Worm (Caenorhabditis elegans): Measurements from ENCODE around the gene vha-8.

The vha-8 gene

ce11 chrIV:6756374-6756773 is 34.5 kb upstream of the vha-8 start (continued):
- TF ChIP-seq mxl-3 (GFP tag; optimal IDR thresholded peaks at IDR 0.05) (peak; percentile 68), saeg-2 (GFP tag; IDR thresholded peaks at IDR 0.05) (0 out of 2 replicates have a peak, but pooled peaks have one; percentile 11), dmd-8 (GFP tag; IDR thresholded peaks at IDR 0.05) (no peak), Y5F2A.4 (GFP tag; optimal IDR thresholded peaks at IDR 0.05) (no peak), snpc-1.2 (GFP tag; IDR thresholded peaks at IDR 0.05) (peak; percentile 95), zfp-2 (tag; optimal IDR thresholded peaks at IDR 0.05) (peak; percentile 48), ZK546.5 (tag; optimal IDR thresholded peaks at IDR 0.05) (no peak), unc-62 (GFP tag; optimal IDR thresholded peaks at IDR 0.05 in 1 of 2) (peak in 1 of 2 experiments; percentile 86), unc-62 (tag; optimal IDR thresholded peaks at IDR 0.05) (no peak), tag-97 (GFP tag; IDR thresholded peaks at IDR 0.05) (no peak), nhr-41 (GFP tag; IDR thresholded peaks at IDR 0.05) (no peak), egl-43 (GFP tag; IDR thresholded peaks at IDR 0.05) (peak; percentile 84), duxl-1 (tag; optimal IDR thresholded peaks at IDR 0.05; ENCODE audit: poor library complexity) (peak; percentile 61), zag-1 (tag; optimal IDR thresholded peaks at IDR 0.05) (no peak), madf-9 (GFP tag; conservative IDR thresholded peaks at IDR 0.05) (peak; percentile 60; the same call in 1 of the 2 replicates), mxl-2 (GFP tag; conservative IDR thresholded peaks at IDR 0.05) (no peak), ctbp-1 (GFP tag; IDR thresholded peaks at IDR 0.05) (peak; percentile 80), ceh-32 (tag; optimal IDR thresholded peaks at IDR 0.05; ENCODE audit: poor library complexity) (no peak), dmd-6 (GFP tag; IDR thresholded peaks at IDR 0.05) (peak; percentile 61), Y48G9A.11 (GFP tag; IDR thresholded peaks at IDR 0.05) (peak; percentile 75), lin-38 (GFP tag; IDR thresholded peaks at IDR 0.05) (peak; percentile 87), spr-3 (GFP tag; optimal IDR thresholded peaks at IDR 0.05) (peak; percentile 34), fos-1 (tag; optimal IDR thresholded peaks at IDR 0.05) (no peak), F44E2.7 (GFP tag; IDR thresholded peaks at IDR 0.05) (0 out of 2 replicates have a peak, but pooled peaks have one; percentile 37), mdl-1 (tag; optimal IDR thresholded peaks at IDR 0.05) (peak; percentile 55 to 62), arid-1 (GFP tag; conservative IDR thresholded peaks at IDR 0.05) (peak; percentile 64; the same call in 1 of the 2 replicates), Y105C5A.15 (GFP tag; IDR thresholded peaks at IDR 0.05) (0 out of 2 replicates have a peak, but pooled peaks have one; percentile 60), unc-130 (GFP tag; optimal IDR thresholded peaks at IDR 0.05) (peak; percentile 94), attf-4 (tag; optimal IDR thresholded peaks at IDR 0.05) (peak; percentile 3), zip-11 (GFP tag; IDR thresholded peaks at IDR 0.05) (no peak), tra-1 (GFP tag; IDR thresholded peaks at IDR 0.05) (peak; percentile 76), set-16 (GFP tag; IDR thresholded peaks at IDR 0.05) (peak; percentile 71), lin-29 (GFP tag; IDR thresholded peaks at IDR 0.05) (no peak), lin-1 (GFP tag; IDR thresholded peaks at IDR 0.05) (peak; percentile 59; the same call in 1 of the 2 replicates), egl-27 (tag; optimal IDR thresholded peaks at IDR 0.05) (no peak), dmd-9 (GFP tag; IDR thresholded peaks at IDR 0.05) (no peak), fkh-10 (GFP tag; optimal IDR thresholded peaks at IDR 0.05) (peak; percentile 90), ceh-44 (GFP tag; IDR thresholded peaks at IDR 0.05) (peak; percentile 83), daf-12 (tag; optimal IDR thresholded peaks at IDR 0.05) (no peak), nhr-76 (tag; optimal IDR thresholded peaks at IDR 0.05) (no peak), ztf-7 (tag; optimal IDR thresholded peaks at IDR 0.05) (peak; percentile 27), nhr-25 (tag; optimal IDR thresholded peaks at IDR 0.05; ENCODE audit: borderline replicate concordance, insufficient read depth) (no peak), nhr-11 (tag; optimal IDR thresholded peaks at IDR 0.05) (peak; percentile 84), spr-1 (tag; optimal IDR thresholded peaks at IDR 0.05) (peak; percentile 75), php-3 (GFP tag; IDR thresholded peaks at IDR 0.05) (peak; percentile 45), nhr-237 (tag; optimal IDR thresholded peaks at IDR 0.05) (no peak), hlh-30 (tag; optimal IDR thresholded peaks at IDR 0.05; ENCODE audit: insufficient read depth) (peak; percentile 54), T20F7.1 (GFP tag; optimal IDR thresholded peaks at IDR 0.05) (peak; percentile 59), ama-1 (optimal IDR thresholded peaks at IDR 0.05) (peak; percentile 59), daf-8 (GFP tag; IDR thresholded peaks at IDR 0.05) (no peak), D1046.2 (GFP tag; IDR thresholded peaks at IDR 0.05) (0 out of 2 replicates have a peak, but pooled peaks have one; percentile 53)

Data from whole organism, L4 larva.